Worm (Caenorhabditis elegans): Measurements from ENCODE around the gene nas-19.

nas-19 gene

ce11 chrV:11390394-11390793 is 12.1 kb downstream of the nas-19 start, which contains the start of the genes K03B8.11 and K03B8.14:
K03B8.11 (minus strand) TSS chrV:11390494.
K03B8.14 (plus strand) TSS chrV:11390503.
- TF ChIP-seq mls-2 (tag; optimal IDR thresholded peaks at IDR 0.05) (no peak), ceh-39 (tag; optimal IDR thresholded peaks at IDR 0.05) (no peak), drap-1 (GFP tag; optimal IDR thresholded peaks at IDR 0.05) (no peak), ceh-83 (GFP tag; optimal IDR thresholded peaks at IDR 0.05) (no peak), unc-120 (tag; optimal IDR thresholded peaks at IDR 0.05; ENCODE audit: poor library complexity, severe bottlenecking) (no peak), elt-3 (tag; optimal IDR thresholded peaks at IDR 0.05) (no peak), cnd-1 (tag; optimal IDR thresholded peaks at IDR 0.05) (no peak), bed-3 (GFP tag; optimal IDR thresholded peaks at IDR 0.05) (no peak), lsy-2 (tag; optimal IDR thresholded peaks at IDR 0.05) (no peak), elt-1 (tag; optimal IDR thresholded peaks at IDR 0.05; ENCODE audit: borderline replicate concordance, insufficient read depth) (no peak), nhr-12 (tag; optimal IDR thresholded peaks at IDR 0.05) (no peak), lin-13 (tag; optimal IDR thresholded peaks at IDR 0.05) (no peak), sem-2 (GFP tag; optimal IDR thresholded peaks at IDR 0.05) (no peak), ham-2 (GFP tag; optimal IDR thresholded peaks at IDR 0.05) (no peak), blmp-1 (tag; optimal IDR thresholded peaks at IDR 0.05) (no peak), mab-5 (tag; optimal IDR thresholded peaks at IDR 0.05) (no peak), tbx-8 (GFP tag; optimal IDR thresholded peaks at IDR 0.05) (no peak), ztf-11 (tag; optimal IDR thresholded peaks at IDR 0.05) (no peak)

- TF ChIP-seq hlh-1 (tag; optimal IDR thresholded peaks at IDR 0.05) (no peak), snpc-4 (tag; optimal IDR thresholded peaks at IDR 0.05) (no peak), nhr-2 (tag; optimal IDR thresholded peaks at IDR 0.05) (no peak), nhr-237 (tag; optimal IDR thresholded peaks at IDR 0.05) (no peak), nhr-12 (tag; optimal IDR thresholded peaks at IDR 0.05) (no peak), ham-2 (GFP tag; optimal IDR thresholded peaks at IDR 0.05) (no peak), unc-62 (GFP tag; optimal IDR thresholded peaks at IDR 0.05) (no peak), nhr-28 (tag; optimal IDR thresholded peaks at IDR 0.05) (no peak), sem-2 (GFP tag; optimal IDR thresholded peaks at IDR 0.05) (no peak), flh-1 (GFP tag; optimal IDR thresholded peaks at IDR 0.05) (no peak), ceh-43 (GFP tag; optimal IDR thresholded peaks at IDR 0.05) (no peak), tbx-8 (GFP tag; optimal IDR thresholded peaks at IDR 0.05) (no peak), elt-1 (tag; optimal IDR thresholded peaks at IDR 0.05; ENCODE audit: borderline replicate concordance, insufficient read depth) (no peak), sptf-1 (tag; optimal IDR thresholded peaks at IDR 0.05) (no peak)
These were observed 12.7 kb downstream of the nas-19 start, which contains the start of gene col-155 for ce11 chrV:11389776-11390175. col-155 (minus strand) TSS chrV:11389876.

- TF ChIP-seq elt-3 (tag; optimal IDR thresholded peaks at IDR 0.05) (no peak), drap-1 (GFP tag; optimal IDR thresholded peaks at IDR 0.05) (no peak), unc-120 (tag; optimal IDR thresholded peaks at IDR 0.05; ENCODE audit: poor library complexity, severe bottlenecking) (no peak), mep-1 (tag; optimal IDR thresholded peaks at IDR 0.05) (no peak), nhr-76 (tag; optimal IDR thresholded peaks at IDR 0.05) (no peak), hlh-1 (tag; optimal IDR thresholded peaks at IDR 0.05) (no peak)
These were observed 16.1 kb downstream of the nas-19 start, which contains the start of gene F55C10.4 for ce11 chrV:11386428-11386827. F55C10.4 (plus strand) TSS chrV:11386728.

- no peak for TF ChIP-seq ceh-43 (GFP tag; optimal IDR thresholded peaks at IDR 0.05)
- no peak for TF ChIP-seq tbx-8 (GFP tag; optimal IDR thresholded peaks at IDR 0.05)
- TF ChIP-seq lin-13 (tag; optimal IDR thresholded peaks at IDR 0.05) = no peak
- no peak for TF ChIP-seq ceh-39 (tag; optimal IDR thresholded peaks at IDR 0.05)
- TF ChIP-seq flh-1 (GFP tag; optimal IDR thresholded peaks at IDR 0.05) = no peak
- no peak for TF ChIP-seq ham-2 (GFP tag; optimal IDR thresholded peaks at IDR 0.05)
- no peak for TF ChIP-seq unc-120 (tag; optimal IDR thresholded peaks at IDR 0.05; ENCODE audit: poor library complexity, severe bottlenecking)
- no peak for TF ChIP-seq elt-1 (tag; optimal IDR thresholded peaks at IDR 0.05; ENCODE audit: borderline replicate concordance, insufficient read depth)
- TF ChIP-seq bed-3 (GFP tag; optimal IDR thresholded peaks at IDR 0.05) = no peak
- no peak for TF ChIP-seq sptf-1 (tag; optimal IDR thresholded peaks at IDR 0.05)
- no peak for TF ChIP-seq mls-2 (tag; optimal IDR thresholded peaks at IDR 0.05)
- no peak for TF ChIP-seq unc-62 (GFP tag; optimal IDR thresholded peaks at IDR 0.05)
- TF ChIP-seq lin-32 (GFP tag; optimal IDR thresholded peaks at IDR 0.05) = no peak
- TF ChIP-seq snpc-4 (tag; optimal IDR thresholded peaks at IDR 0.05) = no peak
- no peak for TF ChIP-seq cnd-1 (tag; optimal IDR thresholded peaks at IDR 0.05)
- TF ChIP-seq nhr-2 (tag; optimal IDR thresholded peaks at IDR 0.05) = no peak
- no peak for TF ChIP-seq drap-1 (GFP tag; optimal IDR thresholded peaks at IDR 0.05)
- TF ChIP-seq zip-8 (tag; optimal IDR thresholded peaks at IDR 0.05) = no peak
- no peak for TF ChIP-seq elt-3 (tag; optimal IDR thresholded peaks at IDR 0.05)
These were observed 17.4 kb downstream of the nas-19 start, which contains the start of gene col-154 for ce11 chrV:11385060-11385459. col-154 (plus strand) TSS chrV:11385360.
